Fruit fly (Drosophila melanogaster) whole organism, adult: Measurements from ENCODE around the gene Jon74E.

Source experiments
- CG14711 ChIP-seq: fragments of 200-800 bp; sonication (Bioruptor generic); optimal IDR thresholded peaks from 2 replicates; lab custom pipeline; 2018; ENCODE audit warnings: missing biosample characterization, mild to moderate bottlenecking, missing genetic modification characterization, moderate library complexity
- CG7101 ChIP-seq: fragments of 200-800 bp; sonication (Bioruptor generic); optimal IDR thresholded peaks from 2 replicates; lab custom pipeline; 2018; ENCODE audit warnings: missing biosample characterization, mild to moderate bottlenecking, missing genetic modification characterization, moderate library complexity
- Crg-1 ChIP-seq: fragments of 200-800 bp; sonication (Bioruptor generic); optimal IDR thresholded peaks from 2 replicates; lab custom pipeline; 2016; ENCODE audit warnings: missing biosample characterization, missing genetic modification characterization
- cnc ChIP-seq, 2 experiments: fragments of >200 bp; optimal IDR thresholded peaks; 2 replicates each; lab custom pipeline; 2017
- kay ChIP-seq: fragments of 200-800 bp; sonication (Bioruptor generic); peaks from one replicate; lab custom pipeline; 2016; ENCODE audit warnings: missing biosample characterization, missing genetic modification characterization, borderline replicate concordance
- pad ChIP-seq: fragments of 200-800 bp; sonication (Bioruptor generic); optimal IDR thresholded peaks from 3 replicates; lab custom pipeline; 2017; ENCODE audit warnings: missing biosample characterization, missing genetic modification characterization, mild to moderate bottlenecking, moderate library complexity, missing genetic modification reagents

DNA sequence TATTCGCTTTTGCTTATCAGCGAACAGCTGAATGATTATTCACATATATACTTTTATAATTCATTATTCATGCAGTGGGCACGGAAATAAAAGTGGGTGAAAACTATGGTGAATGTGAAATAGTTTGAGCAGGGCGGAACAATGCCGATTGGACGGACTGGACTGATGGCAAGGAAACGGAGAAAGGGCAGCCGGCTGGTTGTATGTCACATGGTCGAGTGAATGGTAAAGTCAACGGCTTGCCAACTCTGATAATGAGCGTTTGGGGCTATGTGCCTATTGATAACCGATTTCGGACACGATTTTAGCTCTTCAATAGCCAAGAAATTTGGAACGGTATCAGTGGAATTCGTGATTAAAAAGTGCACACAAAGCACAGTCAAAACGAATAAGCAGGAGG, 13.2 kb downstream of the Jon74E start:
- TF ChIP-seq Crg-1 (GFP tag; lab: Kevin White, UChicago), result no peak
- no peak for TF ChIP-seq CG7101 (tag; lab: Kevin White, UChicago)
- peak; percentile 11 for TF ChIP-seq kay (GFP tag; lab: Kevin White, UChicago)
- TF ChIP-seq CG14711 (tag; lab: Kevin White, UChicago), result no peak
- TF ChIP-seq pad (GFP tag; lab: Kevin White, UChicago), result no peak
- TF ChIP-seq cnc (optimal IDR thresholded peaks at IDR 0.05; lab: Kevin White, UChicago), result no peak
